Worm (Caenorhabditis elegans) whole organism, L2 larva: Measurements from ENCODE around the gene srx-90.

Source experiments
- C34F6.9 ChIP-seq: fragments of 150-350 bp; optimal IDR thresholded peaks from 2 replicates; lab custom pipeline; 2014; ENCODE audit warnings: missing biosample characterization, missing genetic modification characterization
- F13H6.1 ChIP-seq: sonication (generic microtip); optimal IDR thresholded peaks from 2 replicates; lab custom pipeline; 2016; ENCODE audit warnings: missing genetic modification characterization, missing compliant biosample characterization
- R02D3.7 ChIP-seq: fragments of 150-350 bp; optimal IDR thresholded peaks from 2 replicates; lab custom pipeline; 2014; ENCODE audit warnings: missing biosample characterization, missing genetic modification characterization
- Y55F3AM.14 ChIP-seq: fragments of 200-800 bp; sonication (Bioruptor generic); optimal IDR thresholded peaks from 2 replicates; lab custom pipeline; 2018; ENCODE audit warnings: mild to moderate bottlenecking, missing genetic modification characterization, missing compliant biosample characterization
- ZK546.5 ChIP-seq: sonication (generic microtip); optimal IDR thresholded peaks from 2 replicates; lab custom pipeline; 2017; ENCODE audit warnings: missing biosample characterization, missing genetic modification characterization
- alr-1 ChIP-seq: fragments of 150-350 bp; optimal IDR thresholded peaks from 2 replicates; lab custom pipeline; 2014; ENCODE audit warnings: missing biosample characterization, missing genetic modification characterization
- aly-2 ChIP-seq: fragments of 150-350 bp; optimal IDR thresholded peaks from 2 replicates; lab custom pipeline; 2014; ENCODE audit warnings: missing biosample characterization, missing genetic modification characterization
- ama-1 ChIP-seq: fragments of 150-350 bp; optimal IDR thresholded peaks from 2 replicates; lab custom pipeline; 2018; ENCODE audit warnings: inconsistent platforms
- blmp-1 ChIP-seq: sonication (generic microtip); optimal IDR thresholded peaks from 2 replicates; lab custom pipeline; 2017; ENCODE audit warnings: missing genetic modification characterization, mild to moderate bottlenecking, missing compliant biosample characterization, antibody characterized with exemption, moderate library complexity; ENCODE audit not compliant: insufficient read depth
- ceh-16 ChIP-seq: fragments of 150-350 bp; optimal IDR thresholded peaks from 2 replicates; lab custom pipeline; 2014; ENCODE audit warnings: missing biosample characterization, missing genetic modification characterization
- ceh-82 ChIP-seq: fragments of 150-350 bp; optimal IDR thresholded peaks from 2 replicates; lab custom pipeline; 2014; ENCODE audit warnings: missing biosample characterization, missing genetic modification characterization
- crh-2 ChIP-seq: sonication (generic microtip); optimal IDR thresholded peaks from 2 replicates; lab custom pipeline; 2017; ENCODE audit warnings: missing biosample characterization, missing genetic modification characterization
- dmd-4 ChIP-seq: sonication (generic microtip); optimal IDR thresholded peaks from 2 replicates; lab custom pipeline; 2017; ENCODE audit warnings: missing biosample characterization, missing genetic modification characterization
- egl-27 ChIP-seq: sonication (generic microtip); optimal IDR thresholded peaks from 3 replicates; lab custom pipeline; 2017; ENCODE audit warnings: missing biosample characterization, missing genetic modification reagents, missing genetic modification characterization
- elt-1 ChIP-seq: fragments of 150-350 bp; optimal IDR thresholded peaks from 2 replicates; lab custom pipeline; 2014; ENCODE audit warnings: missing biosample characterization, missing genetic modification characterization
- elt-3 ChIP-seq: sonication (generic microtip); optimal IDR thresholded peaks from 2 replicates; lab custom pipeline; 2017; ENCODE audit warnings: missing biosample characterization, missing genetic modification characterization
- fos-1 ChIP-seq: fragments of 150-350 bp; optimal IDR thresholded peaks from 2 replicates; lab custom pipeline; 2014; ENCODE audit warnings: missing biosample characterization, missing genetic modification characterization
- gmeb-1 ChIP-seq: fragments of 150-350 bp; optimal IDR thresholded peaks from 2 replicates; lab custom pipeline; 2014; ENCODE audit warnings: missing biosample characterization, missing genetic modification characterization
- lin-11 ChIP-seq: fragments of 150-350 bp; sonication (generic microtip); optimal IDR thresholded peaks from 2 replicates; lab custom pipeline; 2014; ENCODE audit warnings: missing biosample characterization, missing genetic modification characterization, inconsistent platforms, mixed read lengths
- lin-13 ChIP-seq: fragments of 150-350 bp; optimal IDR thresholded peaks from 2 replicates; lab custom pipeline; 2014; ENCODE audit warnings: missing biosample characterization, missing genetic modification reagents, missing genetic modification characterization
- lin-39 ChIP-seq: fragments of 150-350 bp; optimal IDR thresholded peaks from 2 replicates; lab custom pipeline; 2014; ENCODE audit warnings: missing biosample characterization, missing genetic modification reagents, missing genetic modification characterization
- lsy-2 ChIP-seq, 2 experiments: fragments of 150-350 bp in 1 of 2; sonication (generic microtip) in 1 of 2; optimal IDR thresholded peaks; 2 replicates each; lab custom pipeline; 2014 to 2017; ENCODE audit warnings: missing biosample characterization in 2 of 2, missing genetic modification characterization in 2 of 2
- mab-5 ChIP-seq: fragments of 150-350 bp; optimal IDR thresholded peaks from 2 replicates; lab custom pipeline; 2014; ENCODE audit warnings: missing biosample characterization, missing genetic modification characterization
- mbf-1 ChIP-seq: sonication (generic microtip); optimal IDR thresholded peaks from 2 replicates; lab custom pipeline; 2017; ENCODE audit warnings: missing biosample characterization, missing genetic modification characterization
- mdl-1 ChIP-seq, 2 experiments: fragments of 150-350 bp in 1 of 2; sonication (generic microtip) in 1 of 2; optimal IDR thresholded peaks; 2 replicates each; lab custom pipeline; 2017; ENCODE audit warnings: missing biosample characterization in 2 of 2, missing genetic modification characterization in 2 of 2
- nhr-10 ChIP-seq: sonication (generic microtip); optimal IDR thresholded peaks from 2 replicates; lab custom pipeline; 2017; ENCODE audit warnings: missing biosample characterization, missing genetic modification characterization
- nhr-11 ChIP-seq: fragments of 150-350 bp; optimal IDR thresholded peaks from 2 replicates; lab custom pipeline; 2014; ENCODE audit warnings: missing biosample characterization, missing genetic modification characterization
- nhr-12 ChIP-seq: fragments of 150-350 bp; optimal IDR thresholded peaks from 2 replicates; lab custom pipeline; 2014; ENCODE audit warnings: missing biosample characterization, missing genetic modification characterization
- nhr-129 ChIP-seq: fragments of 150-350 bp; optimal IDR thresholded peaks from 2 replicates; lab custom pipeline; 2014; ENCODE audit warnings: missing biosample characterization, missing genetic modification characterization
- nhr-21 ChIP-seq: fragments of 150-350 bp; optimal IDR thresholded peaks from 2 replicates; lab custom pipeline; 2014; ENCODE audit warnings: missing biosample characterization, missing genetic modification characterization
- nhr-23 ChIP-seq: fragments of 150-350 bp; optimal IDR thresholded peaks from 2 replicates; lab custom pipeline; 2014; ENCODE audit warnings: missing biosample characterization, missing genetic modification reagents, missing genetic modification characterization
- nhr-237 ChIP-seq: fragments of 150-350 bp; optimal IDR thresholded peaks from 2 replicates; lab custom pipeline; 2014; ENCODE audit warnings: missing biosample characterization, missing genetic modification characterization
- nhr-25 ChIP-seq: fragments of 150-350 bp; sonication (generic microtip); optimal IDR thresholded peaks from 3 replicates; lab custom pipeline; 2014; ENCODE audit warnings: missing biosample characterization, missing genetic modification characterization
- nhr-6 ChIP-seq: fragments of 150-350 bp; optimal IDR thresholded peaks from 2 replicates; lab custom pipeline; 2014; ENCODE audit warnings: missing biosample characterization, missing genetic modification characterization
- nhr-77 ChIP-seq: fragments of 150-350 bp; optimal IDR thresholded peaks from 2 replicates; lab custom pipeline; 2014; ENCODE audit warnings: missing biosample characterization, missing genetic modification characterization
- peb-1 ChIP-seq: fragments of 150-350 bp; optimal IDR thresholded peaks from 2 replicates; lab custom pipeline; 2014; ENCODE audit warnings: missing biosample characterization, missing genetic modification characterization
- sem-4 ChIP-seq: fragments of 150-350 bp; optimal IDR thresholded peaks from 2 replicates; lab custom pipeline; 2014; ENCODE audit warnings: missing biosample characterization, missing genetic modification reagents, missing genetic modification characterization
- skn-1 ChIP-seq: sonication (generic microtip); optimal IDR thresholded peaks from 2 replicates; lab custom pipeline; 2017; ENCODE audit warnings: missing biosample characterization, missing genetic modification characterization
- sma-3 ChIP-seq: sonication (generic microtip); optimal IDR thresholded peaks from 2 replicates; lab custom pipeline; 2016; ENCODE audit warnings: missing genetic modification reagents, missing genetic modification characterization, missing compliant biosample characterization
- sma-9 ChIP-seq, 2 experiments: fragments of 150-350 bp in 1 of 2; sonication (generic microtip) in 1 of 2; optimal IDR thresholded peaks; 2 replicates each; lab custom pipeline; 2014 to 2016; ENCODE audit warnings: missing genetic modification characterization in 2 of 2, mild to moderate bottlenecking in 1 of 2, missing biosample characterization in 1 of 2, missing compliant biosample characterization in 1 of 2, missing genetic modification reagents in 1 of 2, moderate library complexity in 1 of 2
- snpc-4 ChIP-seq: fragments of 150-350 bp; optimal IDR thresholded peaks from 2 replicates; lab custom pipeline; 2014; ENCODE audit warnings: missing biosample characterization, missing genetic modification characterization
- unc-39 ChIP-seq: fragments of 150-350 bp; optimal IDR thresholded peaks from 2 replicates; lab custom pipeline; 2014; ENCODE audit warnings: missing biosample characterization, missing genetic modification characterization
- unc-55 ChIP-seq: fragments of 150-350 bp; sonication (generic microtip); optimal IDR thresholded peaks from 3 replicates; lab custom pipeline; 2014; ENCODE audit warnings: missing biosample characterization, missing genetic modification reagents, missing genetic modification characterization
- unc-62 ChIP-seq: fragments of 150-350 bp; optimal IDR thresholded peaks from 2 replicates; lab custom pipeline; 2014; ENCODE audit warnings: missing biosample characterization, missing genetic modification reagents, missing genetic modification characterization
- zag-1 ChIP-seq: fragments of 150-350 bp; optimal IDR thresholded peaks from 2 replicates; lab custom pipeline; 2014; ENCODE audit warnings: missing biosample characterization, missing genetic modification characterization
- ztf-1 ChIP-seq: fragments of 200-800 bp; sonication (Bioruptor generic); conservative IDR thresholded peaks from 2 replicates; pipeline ENCODE4 v1.3.6; 2022; ENCODE audit warnings: missing genetic modification characterization, missing compliant biosample characterization
- ztf-11 ChIP-seq: sonication (generic microtip); optimal IDR thresholded peaks from 2 replicates; lab custom pipeline; 2017; ENCODE audit warnings: missing biosample characterization, missing genetic modification characterization
- ztf-4 ChIP-seq: fragments of 150-350 bp; optimal IDR thresholded peaks from 2 replicates; lab custom pipeline; 2014; ENCODE audit warnings: missing biosample characterization, missing genetic modification characterization

The srx-90 gene

ce11 chrV:11606424-11606823 lies 25.5 kb downstream of the srx-90 start, which contains the start of gene idpp-16:
idpp-16 (minus strand) TSS chrV:11606524.
- TF ChIP-seq peb-1 (tag; lab: Kevin White, UChicago) (no peak), sem-4 (tag; lab: Kevin White, UChicago) (no peak), C34F6.9 (tag; lab: Kevin White, UChicago) (no peak), nhr-10 (tag; lab: Kevin White, UChicago) (no peak), ztf-1 (GFP tag; lab: Robert Waterston, UW) (no peak), dmd-4 (tag; lab: Kevin White, UChicago) (no peak), ceh-82 (no peak), sma-3 (GFP tag; lab: Kevin White, UChicago) (no peak), alr-1 (no peak), lin-39 (tag; lab: Kevin White, UChicago) (no peak), ceh-16 (tag; lab: Kevin White, UChicago) (no peak), mab-5 (tag; lab: Kevin White, UChicago) (no peak), Y55F3AM.14 (GFP tag; lab: Kevin White, UChicago) (no peak)

- TF ChIP-seq F13H6.1 (tag; lab: Kevin White, UChicago) (peak; percentile 26), lin-13 (GFP tag; lab: Kevin White, UChicago) (no peak)
Observed at ce11 chrV:11610049-11610448, 29.1 kb downstream of the srx-90 start, which contains the start of gene piit-1. piit-1 (minus strand) TSS chrV:11610149.

ce11 chrV:11610481-11610880 lies 29.6 kb downstream of the srx-90 start, which contains the start of gene sas-5:
sas-5 (plus strand) TSS chrV:11610737.
- TF ChIP-seq C34F6.9 (tag; lab: Kevin White, UChicago) (peak; percentile 55), skn-1 (no peak), unc-62 (GFP tag; lab: Kevin White, UChicago) (no peak), nhr-11 (no peak), egl-27 (tag; lab: Kevin White, UChicago) (no peak), blmp-1 (tag; lab: Kevin White, UChicago) (peak; percentile 17), ZK546.5 (no peak), fos-1 (peak; percentile 32), nhr-21 (tag; lab: Kevin White, UChicago) (peak; percentile 33), nhr-129 (tag; lab: Kevin White, UChicago) (peak; percentile 55), zag-1 (tag; lab: Kevin White, UChicago) (no peak), mab-5 (tag; lab: Kevin White, UChicago) (peak; percentile 53), mdl-1 (tag; optimal IDR thresholded peaks at IDR 0.05; lab: Kevin White, UChicago) (no peak), ceh-82 (peak; percentile 85), gmeb-1 (tag; lab: Kevin White, UChicago) (peak; percentile 92), nhr-23 (no peak), unc-39 (no peak), peb-1 (tag; lab: Kevin White, UChicago) (no peak), ztf-4 (tag; lab: Kevin White, UChicago) (peak; percentile 42), unc-55 (GFP tag; lab: Kevin White, UChicago) (peak; percentile 86), sem-4 (tag; lab: Kevin White, UChicago) (peak; percentile 53), nhr-77 (tag; lab: Kevin White, UChicago) (no peak), ztf-1 (GFP tag; lab: Robert Waterston, UW) (no peak), elt-3 (no peak), lin-13 (GFP tag; lab: Kevin White, UChicago) (peak; percentile 57), nhr-25 (tag; lab: Kevin White, UChicago) (peak; percentile 76), ceh-16 (tag; lab: Kevin White, UChicago) (peak; percentile 58), lsy-2 (tag; optimal IDR thresholded peaks at IDR 0.05; lab: Kevin White, UChicago) (peak; percentile 51 to 75), nhr-6 (tag; lab: Kevin White, UChicago) (peak; percentile 32), snpc-4 (tag; lab: Kevin White, UChicago) (peak; percentile 62), dmd-4 (tag; lab: Kevin White, UChicago) (no peak), ama-1 (lab: Kevin White, UChicago) (no peak), ztf-11 (tag; lab: Kevin White, UChicago) (no peak), sma-3 (GFP tag; lab: Kevin White, UChicago) (peak; percentile 75), elt-1 (no peak), nhr-10 (tag; lab: Kevin White, UChicago) (no peak), nhr-237 (tag; lab: Kevin White, UChicago) (no peak), lin-11 (tag; lab: Kevin White, UChicago) (peak; percentile 71), sma-9 (GFP tag; optimal IDR thresholded peaks at IDR 0.05; lab: Kevin White, UChicago) (peak; percentile 92), sma-9 (tag; optimal IDR thresholded peaks at IDR 0.05; lab: Kevin White, UChicago) (no peak), aly-2 (tag; lab: Kevin White, UChicago) (no peak), alr-1 (no peak), mbf-1 (no peak), Y55F3AM.14 (GFP tag; lab: Kevin White, UChicago) (no peak), F13H6.1 (tag; lab: Kevin White, UChicago) (peak; percentile 56), lin-39 (tag; lab: Kevin White, UChicago) (no peak), R02D3.7 (no peak), nhr-12 (tag; lab: Kevin White, UChicago) (no peak), crh-2 (tag; lab: Kevin White, UChicago) (peak; percentile 73)
